6 worm cellular contexts compared by ENCODE assay signal in the genomic region with DNA sequence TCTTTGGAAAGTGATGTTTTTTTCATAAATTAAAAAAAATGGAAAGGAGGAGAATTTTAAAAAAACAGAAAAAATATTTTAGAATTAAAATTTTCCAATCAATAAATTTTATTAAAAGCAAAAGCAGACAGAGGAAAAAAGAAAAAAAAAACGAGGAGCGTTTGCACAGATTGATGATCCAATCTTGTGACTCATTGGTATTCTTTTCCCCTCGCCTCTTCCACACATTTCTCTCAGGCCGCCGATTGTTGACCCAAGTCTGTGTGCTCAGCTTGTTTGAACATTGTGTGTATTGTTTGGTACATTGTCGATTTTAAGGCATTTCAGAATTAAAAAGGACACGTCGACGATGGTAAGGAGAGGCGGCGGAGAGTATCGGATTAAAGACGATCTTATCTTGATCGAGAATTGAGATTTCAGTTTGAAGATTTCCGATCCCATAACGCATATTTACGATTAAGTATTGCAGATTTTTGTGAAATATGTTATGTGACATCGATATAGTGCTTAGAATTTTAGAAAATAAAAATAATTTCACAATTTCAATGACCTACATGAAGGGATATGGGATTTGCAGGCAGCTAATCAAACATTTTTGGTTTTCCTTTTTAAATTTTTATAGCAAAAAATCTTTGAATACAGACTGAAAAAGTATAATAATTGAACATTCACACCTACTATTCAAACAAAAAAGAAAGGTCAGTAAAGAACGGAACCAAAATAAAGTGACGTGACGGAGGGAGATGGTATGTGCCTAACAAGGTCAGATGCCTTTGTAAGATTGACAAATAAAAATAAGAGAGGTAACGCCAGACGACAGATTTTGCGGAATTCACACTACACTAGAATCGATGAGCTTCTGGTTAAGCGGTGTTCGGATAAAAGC.
A peak's percentile ranks its signal among the peaks of the same experiment; 100 is the strongest.
TF ChIP-seq lines count a peak whose summit lies in the region.

No protein-coding gene starts in this region.

TF ChIP-seq in whole organism, L1 larva, 84 proteins besides CTCF, POLR2A, EP300 and RAD21 (continues in another document):
- TF ChIP-seq efl-3 (GFP tag; optimal IDR thresholded peaks at IDR 0.05; lab: Kevin White, UChicago) (peak; percentile 1), efl-1 (optimal IDR thresholded peaks at IDR 0.05; lab: Kevin White, UChicago) (no peak), efl-1 (GFP tag; optimal IDR thresholded peaks at IDR 0.05 in 1 of 2; lab: Kevin White, UChicago) (peak in 1 of 2 experiments; percentile 72), nhr-19 (GFP tag; conservative IDR thresholded peaks at IDR 0.05; lab: Robert Waterston, UW) (peak; percentile 25; the same call in 1 of the 2 replicates), lsy-2 (tag; optimal IDR thresholded peaks at IDR 0.05; lab: Kevin White, UChicago) (peak in 1 of 2 experiments; percentile 20), snu-23 (GFP tag; optimal IDR thresholded peaks at IDR 0.05; lab: Kevin White, UChicago) (peak; percentile 6), nhr-20 (tag; optimal IDR thresholded peaks at IDR 0.05; lab: Kevin White, UChicago) (peak; percentile 31), lin-14 (GFP tag; optimal IDR thresholded peaks at IDR 0.05; lab: Kevin White, UChicago) (peak; percentile 61), nhr-71 (tag; optimal IDR thresholded peaks at IDR 0.05; lab: Kevin White, UChicago) (peak; percentile 18), nhr-28 (tag; optimal IDR thresholded peaks at IDR 0.05; lab: Kevin White, UChicago) (no peak), ztf-4 (tag; optimal IDR thresholded peaks at IDR 0.05; lab: Kevin White, UChicago) (no peak), dsc-1 (tag; optimal IDR thresholded peaks at IDR 0.05; lab: Kevin White, UChicago) (peak; percentile 43), nhr-85 (tag; lab: Kevin White, UChicago) (peak; percentile 82)

TF ChIP-seq in whole organism, L2 larva, 48 proteins besides CTCF, POLR2A, EP300 and RAD21 (continues in another document):
- TF ChIP-seq sma-9 (GFP tag; optimal IDR thresholded peaks at IDR 0.05; lab: Kevin White, UChicago) (peak; percentile 29), sma-9 (tag; optimal IDR thresholded peaks at IDR 0.05; lab: Kevin White, UChicago) (no peak), unc-55 (GFP tag; optimal IDR thresholded peaks at IDR 0.05; lab: Kevin White, UChicago) (no peak), nhr-77 (tag; optimal IDR thresholded peaks at IDR 0.05; lab: Kevin White, UChicago) (no peak), nhr-11 (tag; optimal IDR thresholded peaks at IDR 0.05; lab: Kevin White, UChicago) (no peak), nhr-23 (tag; optimal IDR thresholded peaks at IDR 0.05; lab: Kevin White, UChicago) (peak; percentile 78), lsy-2 (tag; optimal IDR thresholded peaks at IDR 0.05; lab: Kevin White, UChicago) (peak in 1 of 2 experiments; percentile 16), sma-3 (GFP tag; optimal IDR thresholded peaks at IDR 0.05; lab: Kevin White, UChicago) (no peak), lin-11 (tag; optimal IDR thresholded peaks at IDR 0.05; lab: Kevin White, UChicago) (no peak), crh-2 (tag; optimal IDR thresholded peaks at IDR 0.05; lab: Kevin White, UChicago) (no peak), dmd-4 (tag; optimal IDR thresholded peaks at IDR 0.05; lab: Kevin White, UChicago) (no peak), nhr-10 (tag; optimal IDR thresholded peaks at IDR 0.05; lab: Kevin White, UChicago) (no peak), lin-13 (GFP tag; optimal IDR thresholded peaks at IDR 0.05; lab: Kevin White, UChicago) (no peak), C34F6.9 (tag; optimal IDR thresholded peaks at IDR 0.05; lab: Kevin White, UChicago) (peak; percentile 22)

TF ChIP-seq in whole organism, L3 larva, 47 proteins besides CTCF, POLR2A, EP300 and RAD21:
- TF ChIP-seq eor-1 (tag; optimal IDR thresholded peaks at IDR 0.05; lab: Kevin White, UChicago): no peak
- TF ChIP-seq sea-2 (GFP tag; optimal IDR thresholded peaks at IDR 0.05; lab: Kevin White, UChicago): no peak
- no peak for TF ChIP-seq fkh-10 (GFP tag; optimal IDR thresholded peaks at IDR 0.05; lab: Kevin White, UChicago)
- TF ChIP-seq pha-4 (tag; optimal IDR thresholded peaks at IDR 0.05; lab: Kevin White, UChicago): peak; percentile 91
- TF ChIP-seq nhr-23 (tag; optimal IDR thresholded peaks at IDR 0.05; lab: Kevin White, UChicago): peak; percentile 31
- TF ChIP-seq egl-27 (tag; optimal IDR thresholded peaks at IDR 0.05; lab: Kevin White, UChicago): peak; percentile 6
- TF ChIP-seq nfya-1 (tag; optimal IDR thresholded peaks at IDR 0.05; lab: Kevin White, UChicago; ENCODE audit: insufficient read depth): no peak
- peak; percentile 91 for TF ChIP-seq elt-1 (tag; optimal IDR thresholded peaks at IDR 0.05; lab: Kevin White, UChicago)
- peak; percentile 56 for TF ChIP-seq nhr-25 (tag; optimal IDR thresholded peaks at IDR 0.05; lab: Kevin White, UChicago)
- no peak for TF ChIP-seq aly-2 (tag; optimal IDR thresholded peaks at IDR 0.05; lab: Kevin White, UChicago)
- peak; percentile 27 for TF ChIP-seq hmg-11 (tag; optimal IDR thresholded peaks at IDR 0.05; lab: Kevin White, UChicago)

TF ChIP-seq in whole organism, L4 larva, 104 proteins besides CTCF, POLR2A, EP300 and RAD21 (continues in another document):
- TF ChIP-seq jun-1 (tag; optimal IDR thresholded peaks at IDR 0.05; lab: Kevin White, UChicago): no peak
- TF ChIP-seq snpc-1.2 (GFP tag; IDR thresholded peaks at IDR 0.05; lab: Robert Waterston, UW): no peak
- TF ChIP-seq nhr-11 (tag; optimal IDR thresholded peaks at IDR 0.05; lab: Kevin White, UChicago): no peak
- TF ChIP-seq daf-16 (GFP tag; optimal IDR thresholded peaks at IDR 0.05; lab: Kevin White, UChicago): no peak
- TF ChIP-seq daf-16 (tag; optimal IDR thresholded peaks at IDR 0.05; lab: Kevin White, UChicago): peak; percentile 1
- TF ChIP-seq pha-4 (GFP tag; IDR thresholded peaks at IDR 0.05; lab: Robert Waterston, UW): no peak
- TF ChIP-seq pha-4 (tag; optimal IDR thresholded peaks at IDR 0.05; lab: Kevin White, UChicago): peak; percentile 71
- TF ChIP-seq aly-2 (tag; optimal IDR thresholded peaks at IDR 0.05; lab: Kevin White, UChicago): no peak
- peak in 1 of 2 experiments; percentile 34 for TF ChIP-seq lsy-2 (tag; optimal IDR thresholded peaks at IDR 0.05; lab: Kevin White, UChicago)
- TF ChIP-seq unc-62 (GFP tag; optimal IDR thresholded peaks at IDR 0.05 in 1 of 2; lab: Kevin White, UChicago): peak in 1 of 2 experiments; percentile 62
- TF ChIP-seq unc-62 (tag; optimal IDR thresholded peaks at IDR 0.05; lab: Kevin White, UChicago): no peak
- TF ChIP-seq lin-29 (GFP tag; IDR thresholded peaks at IDR 0.05; lab: Robert Waterston, UW): no peak
- TF ChIP-seq dpl-1 (GFP tag; optimal IDR thresholded peaks at IDR 0.05; lab: Kevin White, UChicago): no peak
- peak; percentile 32 for TF ChIP-seq nhr-6 (tag; optimal IDR thresholded peaks at IDR 0.05; lab: Kevin White, UChicago)
- peak; percentile 35 for TF ChIP-seq ama-1 (optimal IDR thresholded peaks at IDR 0.05; lab: Kevin White, UChicago)
- TF ChIP-seq Y5F2A.4 (GFP tag; optimal IDR thresholded peaks at IDR 0.05; lab: Kevin White, UChicago): no peak

TF ChIP-seq in whole organism, late embryonic, 69 proteins besides CTCF, POLR2A, EP300 and RAD21:
- no peak for TF ChIP-seq C08G9.2 (tag; optimal IDR thresholded peaks at IDR 0.05; lab: Kevin White, UChicago)
- peak; percentile 26 for TF ChIP-seq pha-2 (tag; optimal IDR thresholded peaks at IDR 0.05; lab: Kevin White, UChicago)

TF ChIP-seq in whole organism, mixed stage, embryonic, 35 proteins besides CTCF, POLR2A, EP300 and RAD21:
- TF ChIP-seq unc-120 (tag; optimal IDR thresholded peaks at IDR 0.05; lab: Kevin White, UChicago; ENCODE audit: poor library complexity, severe bottlenecking): no peak
- no peak for TF ChIP-seq unc-62 (GFP tag; optimal IDR thresholded peaks at IDR 0.05; lab: Kevin White, UChicago)
- TF ChIP-seq lin-32 (GFP tag; optimal IDR thresholded peaks at IDR 0.05; lab: Kevin White, UChicago): no peak
- TF ChIP-seq pha-4 (tag; optimal IDR thresholded peaks at IDR 0.05; lab: Kevin White, UChicago): peak; percentile 28
- no peak for TF ChIP-seq nhr-28 (tag; optimal IDR thresholded peaks at IDR 0.05; lab: Kevin White, UChicago)
- TF ChIP-seq lsy-2 (tag; optimal IDR thresholded peaks at IDR 0.05; lab: Kevin White, UChicago): no peak
- TF ChIP-seq elt-1 (tag; optimal IDR thresholded peaks at IDR 0.05; lab: Kevin White, UChicago; ENCODE audit: borderline replicate concordance, insufficient read depth): peak; percentile 95
- TF ChIP-seq blmp-1 (tag; optimal IDR thresholded peaks at IDR 0.05; lab: Kevin White, UChicago): no peak
- TF ChIP-seq zip-8 (tag; optimal IDR thresholded peaks at IDR 0.05; lab: Kevin White, UChicago): no peak
- no peak for TF ChIP-seq ztf-11 (tag; optimal IDR thresholded peaks at IDR 0.05; lab: Kevin White, UChicago)
- TF ChIP-seq lin-13 (tag; optimal IDR thresholded peaks at IDR 0.05; lab: Kevin White, UChicago): no peak
- no peak for TF ChIP-seq ceh-39 (tag; optimal IDR thresholded peaks at IDR 0.05; lab: Kevin White, UChicago)
TF ChIP-seq in whole organism, mixed stage, embryonic: peak in this region for 2.
